Worm (Caenorhabditis elegans) whole organism, L4 larva: ENCODE measurements around the gene F26A1.1.

Source experiments
- Y75B8A.6 ChIP-seq: fragments of 200-800 bp; sonication (Bioruptor generic); IDR thresholded peaks from 2 replicates; pipeline ENCODE4 v1.3.6; 2022; ENCODE audit warnings: missing genetic modification reagents, missing genetic modification characterization, missing compliant biosample characterization
- ceh-82 ChIP-seq: sonication (generic microtip); optimal IDR thresholded peaks from 2 replicates; lab custom pipeline; 2017; ENCODE audit warnings: missing biosample characterization, missing genetic modification characterization
- dmd-6 ChIP-seq: fragments of 200-800 bp; sonication (Bioruptor generic); IDR thresholded peaks from 2 replicates; pipeline ENCODE4 v1.3.6; 2022; ENCODE audit warnings: missing genetic modification reagents, missing genetic modification characterization, missing compliant biosample characterization
- lin-13 ChIP-seq: fragments of 150-350 bp; optimal IDR thresholded peaks from 2 replicates; lab custom pipeline; 2014; ENCODE audit warnings: missing biosample characterization, missing genetic modification reagents, missing genetic modification characterization
- lsy-2 ChIP-seq, 2 experiments: fragments of 150-350 bp in 1 of 2; sonication (generic microtip) in 1 of 2; optimal IDR thresholded peaks; 2 replicates each; lab custom pipeline; 2014 to 2017; ENCODE audit warnings: missing biosample characterization in 2 of 2, missing genetic modification characterization in 2 of 2
- madf-5 ChIP-seq, 2 experiments: fragments of 200-800 bp; sonication (Bioruptor generic); IDR thresholded peaks; 2 replicates each; pipeline ENCODE4 v1.3.6; 2022; ENCODE audit warnings: missing compliant biosample characterization in 2 of 2, missing genetic modification characterization in 2 of 2
- nhr-6 ChIP-seq: fragments of 150-350 bp; optimal IDR thresholded peaks from 2 replicates; lab custom pipeline; 2014; ENCODE audit warnings: missing biosample characterization, missing genetic modification characterization
- snpc-4 ChIP-seq: fragments of 150-350 bp; optimal IDR thresholded peaks from 2 replicates; lab custom pipeline; 2014; ENCODE audit warnings: missing biosample characterization, missing genetic modification characterization
- tag-97 ChIP-seq: fragments of 200-800 bp; sonication (Bioruptor generic); IDR thresholded peaks from 2 replicates; pipeline ENCODE4 v1.3.6; 2022; ENCODE audit warnings: missing genetic modification characterization, missing compliant biosample characterization
- unc-62 ChIP-seq, 3 experiments: fragments of 150-350 bp in 1 of 3; sonication (generic microtip); optimal IDR thresholded peaks in 2 of 3; peaks in 1 of 3; 1 replicate in 1 of 3; 2 replicates in 2 of 3; lab custom pipeline; 2014 to 2017; ENCODE audit warnings: missing biosample characterization in 3 of 3, missing genetic modification characterization in 3 of 3, missing genetic modification reagents in 3 of 3, missing genotype in 1 of 3
- zag-1 ChIP-seq: fragments of 150-350 bp; optimal IDR thresholded peaks from 2 replicates; lab custom pipeline; 2014; ENCODE audit warnings: missing biosample characterization, missing genetic modification characterization

DNA sequence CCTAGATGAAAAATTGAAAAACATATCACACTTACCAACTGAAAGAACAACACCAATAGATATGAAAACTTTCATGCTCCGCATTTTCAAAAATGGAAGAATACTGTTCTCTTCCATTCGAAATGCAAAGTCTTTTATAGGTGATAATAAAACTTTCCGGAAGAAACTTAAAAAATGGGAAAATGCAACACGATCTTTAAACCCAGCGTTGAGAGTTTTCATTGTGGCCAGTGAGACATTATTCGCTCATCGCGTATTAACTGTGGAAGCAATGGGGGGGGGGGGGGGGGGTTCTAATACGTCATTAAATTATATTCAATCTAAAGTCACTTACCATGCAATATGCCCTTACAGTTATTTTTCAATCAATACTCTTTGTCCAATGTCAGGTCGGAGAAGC is 6.0 kb upstream of the F26A1.1 start, which contains the start of the genes clec-157 and fkh-5:
- TF ChIP-seq tag-97 (GFP tag; lab: Robert Waterston, UW) (no peak), snpc-4 (tag; lab: Kevin White, UChicago) (no peak), unc-62 (GFP tag; optimal IDR thresholded peaks at IDR 0.05 in 1 of 2; lab: Kevin White, UChicago) (peak in 1 of 2 experiments; percentile 63), unc-62 (tag; optimal IDR thresholded peaks at IDR 0.05; lab: Kevin White, UChicago) (no peak), dmd-6 (GFP tag; lab: Robert Waterston, UW) (no peak), lin-13 (no peak), nhr-6 (tag; lab: Kevin White, UChicago) (no peak), Y75B8A.6 (GFP tag; lab: Robert Waterston, UW) (no peak), ceh-82 (tag; lab: Kevin White, UChicago) (no peak), zag-1 (tag; lab: Kevin White, UChicago) (no peak), madf-5 (GFP tag; IDR thresholded peaks at IDR 0.05; lab: Robert Waterston, UW) (no peak), lsy-2 (tag; optimal IDR thresholded peaks at IDR 0.05; lab: Kevin White, UChicago) (no peak)
